Fruit fly (Drosophila melanogaster) whole organism, prepupa: ENCODE measurements around the gene CG11342.

Experiments
- Blimp-1 ChIP-seq: fragments of 200-800 bp; sonication (Bioruptor generic); optimal IDR thresholded peaks from 3 replicates; lab custom pipeline; 2017; ENCODE audit warnings: missing biosample characterization, missing genetic modification characterization, mild to moderate bottlenecking, moderate library complexity, missing genetic modification reagents
- CG10631 ChIP-seq: fragments of 200-800 bp; sonication (Bioruptor generic); optimal IDR thresholded peaks from 2 replicates; lab custom pipeline; 2016; ENCODE audit warnings: missing biosample characterization, missing genetic modification characterization
- CG10669 ChIP-seq: fragments of 200-800 bp; sonication (Bioruptor generic); optimal IDR thresholded peaks from 3 replicates; lab custom pipeline; 2018; ENCODE audit warnings: missing biosample characterization, mild to moderate bottlenecking, missing genetic modification characterization, moderate library complexity
- CG11294 ChIP-seq: fragments of 200-800 bp; sonication (Bioruptor generic); IDR thresholded peaks from 2 replicates; pipeline ENCODE4 v1.3.6; 2022; ENCODE audit warnings: missing biosample characterization, missing genetic modification characterization
- CG11762 ChIP-seq: fragments of 200-800 bp; sonication (Bioruptor generic); optimal IDR thresholded peaks from 3 replicates; lab custom pipeline; 2016; ENCODE audit warnings: missing biosample characterization, missing genetic modification characterization; ENCODE audit not compliant: insufficient read depth
- CG11902 ChIP-seq: fragments of 200-800 bp; sonication (Bioruptor generic); optimal IDR thresholded peaks from 3 replicates; lab custom pipeline; 2016; ENCODE audit warnings: missing biosample characterization, missing genetic modification characterization
- CG15336 ChIP-seq: fragments of 200-800 bp; sonication (Bioruptor generic); IDR thresholded peaks from 2 replicates; pipeline ENCODE4 v1.3.6; 2022; ENCODE audit warnings: missing biosample characterization, missing genetic modification characterization
- CG1621 ChIP-seq: fragments of 200-800 bp; sonication (Bioruptor generic); optimal IDR thresholded peaks from 3 replicates; lab custom pipeline; 2018; ENCODE audit warnings: missing biosample characterization, mild to moderate bottlenecking, missing genetic modification characterization
- CG3032 ChIP-seq: fragments of 200-800 bp; optimal IDR thresholded peaks from 2 replicates; lab custom pipeline; 2019; ENCODE audit warnings: missing biosample characterization, mild to moderate bottlenecking, missing genetic modification characterization, moderate library complexity
- CG31627 ChIP-seq: fragments of 200-800 bp; sonication (Bioruptor generic); optimal IDR thresholded peaks from 3 replicates; lab custom pipeline; 2016; ENCODE audit warnings: missing biosample characterization, missing genetic modification characterization
- CG34406 ChIP-seq: fragments of 200-800 bp; sonication (Bioruptor generic); optimal IDR thresholded peaks from 3 replicates; lab custom pipeline; 2016; ENCODE audit warnings: missing biosample characterization, missing genetic modification characterization
- CG3919 ChIP-seq: fragments of 200-800 bp; sonication (Bioruptor generic); optimal IDR thresholded peaks from 3 replicates; lab custom pipeline; 2016; ENCODE audit warnings: missing biosample characterization, missing genetic modification characterization
- CG4318 ChIP-seq: fragments of 200-800 bp; sonication (Bioruptor generic); optimal IDR thresholded peaks from 3 replicates; lab custom pipeline; 2017; ENCODE audit warnings: missing biosample characterization, mild to moderate bottlenecking, missing genetic modification characterization
- CG6276 ChIP-seq: fragments of 200-800 bp; sonication (Bioruptor generic); optimal IDR thresholded peaks from 2 replicates; lab custom pipeline; 2017; ENCODE audit warnings: missing biosample characterization, mild to moderate bottlenecking, missing genetic modification characterization
- CG6792 ChIP-seq: fragments of 200-800 bp; sonication (Bioruptor generic); optimal IDR thresholded peaks from 3 replicates; lab custom pipeline; 2016; ENCODE audit warnings: missing biosample characterization, missing genetic modification characterization
- CG6808 ChIP-seq: fragments of 200-800 bp; sonication (Bioruptor generic); optimal IDR thresholded peaks from 3 replicates; lab custom pipeline; 2017; ENCODE audit warnings: missing biosample characterization, missing genetic modification characterization, mild to moderate bottlenecking, moderate library complexity, missing genetic modification reagents
- CG6854 ChIP-seq: fragments of 200-800 bp; sonication (Bioruptor generic); optimal IDR thresholded peaks from 2 replicates; lab custom pipeline; 2017; ENCODE audit warnings: missing biosample characterization, mild to moderate bottlenecking, missing genetic modification characterization
- CG7368 ChIP-seq: fragments of 200-800 bp; sonication (Bioruptor generic); optimal IDR thresholded peaks from 3 replicates; lab custom pipeline; 2016; ENCODE audit warnings: missing biosample characterization, missing genetic modification characterization
- CG8119 ChIP-seq: fragments of 200-800 bp; sonication (Bioruptor generic); IDR thresholded peaks from 3 replicates; pipeline ENCODE4 v1.3.6; 2022; ENCODE audit warnings: missing biosample characterization, missing genetic modification characterization
- CG8319 ChIP-seq: fragments of 200-800 bp; sonication (Bioruptor generic); optimal IDR thresholded peaks from 3 replicates; lab custom pipeline; 2016; ENCODE audit warnings: missing biosample characterization, missing genetic modification characterization
- CG8632 ChIP-seq: fragments of 200-800 bp; sonication (Bioruptor generic); optimal IDR thresholded peaks from 3 replicates; lab custom pipeline; 2016; ENCODE audit warnings: missing biosample characterization, missing genetic modification characterization
- CG9139 ChIP-seq: fragments of 200-800 bp; sonication (Bioruptor generic); optimal IDR thresholded peaks from 3 replicates; lab custom pipeline; 2017; ENCODE audit warnings: missing biosample characterization, mild to moderate bottlenecking, missing genetic modification characterization
- Eip75B ChIP-seq: fragments of 200-800 bp; sonication (Bioruptor generic); optimal IDR thresholded peaks from 3 replicates; lab custom pipeline; 2016; ENCODE audit warnings: missing biosample characterization, missing genetic modification characterization
- Eip78C ChIP-seq: fragments of 200-800 bp; sonication (Bioruptor generic); peaks from one replicate; lab custom pipeline; 2016; ENCODE audit warnings: missing biosample characterization, missing genetic modification characterization
- Eip93F ChIP-seq: fragments of 200-800 bp; sonication (Bioruptor generic); optimal IDR thresholded peaks from 2 replicates; lab custom pipeline; 2016; ENCODE audit warnings: missing biosample characterization, mild to moderate bottlenecking, missing genetic modification characterization
- Ets21C ChIP-seq: fragments of 200-800 bp; sonication (Bioruptor generic); optimal IDR thresholded peaks from 3 replicates; lab custom pipeline; 2016; ENCODE audit warnings: missing biosample characterization, missing genetic modification characterization
- Gug ChIP-seq: fragments of 200-800 bp; sonication (Bioruptor generic); IDR thresholded peaks from 2 replicates; pipeline ENCODE4 v1.3.6; 2022; ENCODE audit warnings: missing biosample characterization, missing genetic modification characterization
- Hr38 ChIP-seq: sonication (Bioruptor generic); optimal IDR thresholded peaks from 2 replicates; lab custom pipeline; 2016; ENCODE audit warnings: missing biosample characterization, missing genetic modification characterization
- Hr4 ChIP-seq: fragments of 200-800 bp; sonication (Bioruptor generic); optimal IDR thresholded peaks from 3 replicates; lab custom pipeline; 2016; ENCODE audit warnings: missing biosample characterization, missing genetic modification characterization
- Lpt ChIP-seq: fragments of 200-800 bp; sonication (Bioruptor generic); optimal IDR thresholded peaks from 3 replicates; lab custom pipeline; 2016; ENCODE audit warnings: missing biosample characterization, missing genetic modification characterization
- Met ChIP-seq: fragments of 200-800 bp; sonication (Bioruptor generic); optimal IDR thresholded peaks from 3 replicates; lab custom pipeline; 2016; ENCODE audit warnings: missing biosample characterization, missing genetic modification characterization
- OdsH ChIP-seq: fragments of 200-800 bp; sonication (Bioruptor generic); optimal IDR thresholded peaks from 3 replicates; lab custom pipeline; 2016; ENCODE audit warnings: missing biosample characterization, missing genetic modification characterization
- Smox ChIP-seq: fragments of 200-800 bp; sonication (Bioruptor generic); optimal IDR thresholded peaks from 3 replicates; lab custom pipeline; 2016; ENCODE audit warnings: missing biosample characterization, missing genetic modification characterization
- Sox102F ChIP-seq: fragments of 200-800 bp; sonication (Bioruptor generic); optimal IDR thresholded peaks from 2 replicates; lab custom pipeline; 2016; ENCODE audit warnings: missing biosample characterization, mild to moderate bottlenecking, missing genetic modification characterization
- Sox14 ChIP-seq: fragments of 200-800 bp; sonication (Bioruptor generic); optimal IDR thresholded peaks from 3 replicates; lab custom pipeline; 2016; ENCODE audit warnings: missing biosample characterization, missing genetic modification characterization
- Sox15 ChIP-seq: fragments of 200-800 bp; sonication (Bioruptor generic); optimal IDR thresholded peaks from 3 replicates; lab custom pipeline; 2016; ENCODE audit warnings: missing biosample characterization, missing genetic modification characterization
- achi ChIP-seq: fragments of 200-800 bp; sonication (Bioruptor generic); optimal IDR thresholded peaks from 3 replicates; lab custom pipeline; 2016; ENCODE audit warnings: missing biosample characterization, missing genetic modification characterization
- acj6 ChIP-seq: fragments of 200-800 bp; sonication (Bioruptor generic); optimal IDR thresholded peaks from 3 replicates; lab custom pipeline; 2016; ENCODE audit warnings: missing biosample characterization, missing genetic modification characterization
- cyc ChIP-seq: fragments of 200-800 bp; sonication (Bioruptor generic); optimal IDR thresholded peaks from 3 replicates; lab custom pipeline; 2016; ENCODE audit warnings: missing biosample characterization, missing genetic modification characterization
- dac ChIP-seq: fragments of 200-800 bp; sonication (Bioruptor generic); optimal IDR thresholded peaks from 2 replicates; lab custom pipeline; 2017; ENCODE audit warnings: missing biosample characterization, mild to moderate bottlenecking, missing genetic modification characterization
- dsx ChIP-seq: fragments of 200-800 bp; optimal IDR thresholded peaks from 3 replicates; lab custom pipeline; 2019; ENCODE audit warnings: missing biosample characterization, mild to moderate bottlenecking, missing genetic modification characterization, moderate library complexity; ENCODE audit not compliant: poor library complexity, severe bottlenecking
- eg ChIP-seq: fragments of 200-800 bp; sonication (Bioruptor generic); IDR thresholded peaks from 3 replicates; pipeline ENCODE4 v1.3.6; 2022; ENCODE audit warnings: missing biosample characterization, missing genetic modification characterization
- esn ChIP-seq: fragments of 200-800 bp; sonication (Bioruptor generic); optimal IDR thresholded peaks from 2 replicates; lab custom pipeline; 2016; ENCODE audit warnings: missing biosample characterization, mild to moderate bottlenecking, missing genetic modification characterization, moderate library complexity
- fd59A ChIP-seq: fragments of 200-800 bp; sonication (Bioruptor generic); optimal IDR thresholded peaks from 2 replicates; lab custom pipeline; 2017; ENCODE audit warnings: missing biosample characterization, mild to moderate bottlenecking, missing genetic modification characterization, missing genetic modification reagents
- fd85E ChIP-seq: fragments of 200-800 bp; sonication (Bioruptor generic); optimal IDR thresholded peaks from 3 replicates; lab custom pipeline; 2016; ENCODE audit warnings: missing biosample characterization, missing genetic modification characterization
- fkh ChIP-seq: fragments of 200-800 bp; sonication (Bioruptor generic); optimal IDR thresholded peaks from 3 replicates; lab custom pipeline; 2017; ENCODE audit warnings: missing biosample characterization, mild to moderate bottlenecking, missing genetic modification characterization, moderate library complexity
- lz ChIP-seq: fragments of 200-800 bp; sonication (Bioruptor generic); optimal IDR thresholded peaks from 3 replicates; lab custom pipeline; 2016; ENCODE audit warnings: missing biosample characterization, missing genetic modification characterization
- net ChIP-seq: fragments of 200-800 bp; sonication (Bioruptor generic); optimal IDR thresholded peaks from 3 replicates; lab custom pipeline; 2016; ENCODE audit warnings: missing biosample characterization, missing genetic modification characterization
- pdm3 ChIP-seq: fragments of 200-800 bp; sonication (Bioruptor generic); optimal IDR thresholded peaks from 3 replicates; lab custom pipeline; 2016; ENCODE audit warnings: missing biosample characterization, missing genetic modification characterization
- spab ChIP-seq: fragments of 200-800 bp; sonication (Bioruptor generic); optimal IDR thresholded peaks from 2 replicates; lab custom pipeline; 2017; ENCODE audit warnings: missing biosample characterization, mild to moderate bottlenecking, missing genetic modification characterization, missing genetic modification reagents
- ss ChIP-seq, 2 experiments: fragments of 200-800 bp; sonication (Bioruptor generic); optimal IDR thresholded peaks; 2 replicates in 1 of 2; 3 replicates in 1 of 2; lab custom pipeline; 2017 to 2018; ENCODE audit warnings: mild to moderate bottlenecking in 2 of 2, missing biosample characterization in 2 of 2, missing genetic modification characterization in 2 of 2, moderate library complexity in 1 of 2
- topi ChIP-seq: fragments of 200-800 bp; sonication (Bioruptor generic); optimal IDR thresholded peaks from 3 replicates; lab custom pipeline; 2016; ENCODE audit warnings: missing biosample characterization, missing genetic modification characterization
- vri ChIP-seq: fragments of 200-800 bp; sonication (Bioruptor generic); optimal IDR thresholded peaks from 3 replicates; lab custom pipeline; 2016; ENCODE audit warnings: missing biosample characterization, mild to moderate bottlenecking, missing genetic modification characterization

CG11342 gene

dm6 chr3L:4353657-4354075 is 13.6 kb downstream of the CG11342 start:
- peak; percentile 46 for TF ChIP-seq CG3032 (tag; lab: Kevin White, UChicago)
- no peak for TF ChIP-seq fd85E (GFP tag; lab: Kevin White, UChicago)
- no peak for TF ChIP-seq Ets21C (GFP tag; lab: Kevin White, UChicago)
- peak; percentile 52 for TF ChIP-seq vri
- peak; percentile 8 for TF ChIP-seq dsx (GFP tag; lab: Kevin White, UChicago)
- TF ChIP-seq CG3919 (GFP tag; lab: Kevin White, UChicago): peak; percentile 27
- no peak for TF ChIP-seq CG8319 (GFP tag; lab: Kevin White, UChicago)
- no peak for TF ChIP-seq topi (GFP tag; lab: Kevin White, UChicago)
- TF ChIP-seq CG10631: peak; percentile 67
- peak; percentile 34 for TF ChIP-seq OdsH (GFP tag; lab: Kevin White, UChicago)
- TF ChIP-seq Sox15 (GFP tag; lab: Kevin White, UChicago): no peak
- TF ChIP-seq Blimp-1: no peak
- no peak for TF ChIP-seq dac (GFP tag; lab: Kevin White, UChicago)
- no peak for TF ChIP-seq eg (GFP tag; lab: Robert Waterston, UW)
- TF ChIP-seq CG8119: no peak
- TF ChIP-seq CG4318 (GFP tag; lab: Kevin White, UChicago): peak; percentile 14
- TF ChIP-seq pdm3 (GFP tag; lab: Kevin White, UChicago): no peak
- peak; percentile 44 for TF ChIP-seq Met (GFP tag; lab: Kevin White, UChicago)
- peak; percentile 73 for TF ChIP-seq fkh (GFP tag; lab: Kevin White, UChicago)
- TF ChIP-seq Hr4 (GFP tag; lab: Kevin White, UChicago): no peak
- no peak for TF ChIP-seq CG9139 (GFP tag; lab: Kevin White, UChicago)
- no peak for TF ChIP-seq CG11762 (GFP tag; lab: Kevin White, UChicago)
- no peak for TF ChIP-seq CG11902 (GFP tag; lab: Kevin White, UChicago)
- no peak for TF ChIP-seq CG11294
- no peak for TF ChIP-seq CG15336 (GFP tag; lab: Robert Waterston, UW)
- TF ChIP-seq CG6808 (GFP tag; lab: Kevin White, UChicago): peak; percentile 1
- TF ChIP-seq lz: peak; percentile 38
- TF ChIP-seq net (GFP tag; lab: Kevin White, UChicago): no peak
- peak; percentile 22 for TF ChIP-seq Sox102F
- peak; percentile 14 for TF ChIP-seq CG10669
- TF ChIP-seq CG1621 (tag; lab: Kevin White, UChicago): peak; percentile 6
- TF ChIP-seq CG6854 (GFP tag; lab: Kevin White, UChicago): no peak
- TF ChIP-seq CG7368 (GFP tag; lab: Kevin White, UChicago): no peak
- TF ChIP-seq esn (GFP tag; lab: Kevin White, UChicago): peak; percentile 61
- TF ChIP-seq CG34406: peak; percentile 19
- TF ChIP-seq fd59A (GFP tag; lab: Kevin White, UChicago): peak; percentile 4
- no peak for TF ChIP-seq CG6276 (GFP tag; lab: Kevin White, UChicago)
- peak; percentile 72 for TF ChIP-seq Eip78C
- no peak for TF ChIP-seq cyc (GFP tag; lab: Kevin White, UChicago)
- TF ChIP-seq spab (GFP tag; lab: Kevin White, UChicago): peak; percentile 28
- no peak for TF ChIP-seq Lpt (GFP tag; lab: Kevin White, UChicago)
- peak; percentile 7 for TF ChIP-seq Smox (GFP tag; lab: Kevin White, UChicago)
- peak; percentile 28 for TF ChIP-seq acj6 (GFP tag; lab: Kevin White, UChicago)
- TF ChIP-seq CG6792 (GFP tag; lab: Kevin White, UChicago): peak; percentile 33
- no peak for TF ChIP-seq CG31627 (GFP tag; lab: Kevin White, UChicago)
- TF ChIP-seq achi (GFP tag; lab: Kevin White, UChicago): peak; percentile 31
- no peak for TF ChIP-seq Gug (GFP tag; lab: Robert Waterston, UW)
- peak in 1 of 2 experiments; percentile 29 for TF ChIP-seq ss (GFP tag; optimal IDR thresholded peaks at IDR 0.05; lab: Kevin White, UChicago)
- TF ChIP-seq Sox14 (GFP tag; lab: Kevin White, UChicago): peak; percentile 1
- peak; percentile 43 for TF ChIP-seq CG8632 (GFP tag; lab: Kevin White, UChicago)
- no peak for TF ChIP-seq Hr38 (GFP tag; lab: Kevin White, UChicago)
- peak; percentile 4 for TF ChIP-seq Eip75B (GFP tag; lab: Kevin White, UChicago)
- no peak for TF ChIP-seq Eip93F (GFP tag; lab: Kevin White, UChicago)
